Fruit fly (Drosophila melanogaster) whole organism, embryonic: ENCODE results near the gene CG4770.

Experiments used
- Dref ChIP-seq: fragments of 200-800 bp; sonication (Bioruptor generic); IDR thresholded peaks from 2 replicates; pipeline ENCODE4 v1.3.6; 2022; ENCODE audit warnings: missing biosample characterization, missing genetic modification characterization
- emc ChIP-seq: fragments of 200-800 bp; sonication (Bioruptor generic); optimal IDR thresholded peaks from 2 replicates; lab custom pipeline; 2016; ENCODE audit warnings: missing biosample characterization, missing genetic modification characterization
- phol ChIP-seq: fragments of 200-800 bp; sonication (Bioruptor generic); optimal IDR thresholded peaks from 3 replicates; lab custom pipeline; 2018; ENCODE audit warnings: missing biosample characterization, mild to moderate bottlenecking, missing genetic modification characterization, moderate library complexity

- TF ChIP-seq emc (GFP tag; lab: Kevin White, UChicago) (peak; percentile 34), Dref (GFP tag; lab: Robert Waterston, UW) (no peak), phol (tag; lab: Kevin White, UChicago) (peak; percentile 76)
Observed at dm6 chr3R:19908863-19909343, 9.4 kb upstream of the CG4770 start.
